Fruit fly (Drosophila melanogaster) whole organism, prepupa: ENCODE measurements around the gene Cand1.

Source experiments
- CG15336 ChIP-seq: fragments of 200-800 bp; sonication (Bioruptor generic); IDR thresholded peaks from 2 replicates; pipeline ENCODE4 v1.3.6; 2022; ENCODE audit warnings: missing biosample characterization, missing genetic modification characterization
- dsx ChIP-seq: fragments of 200-800 bp; optimal IDR thresholded peaks from 3 replicates; lab custom pipeline; 2019; ENCODE audit warnings: missing biosample characterization, mild to moderate bottlenecking, missing genetic modification characterization, moderate library complexity; ENCODE audit not compliant: poor library complexity, severe bottlenecking
- esn ChIP-seq: fragments of 200-800 bp; sonication (Bioruptor generic); optimal IDR thresholded peaks from 2 replicates; lab custom pipeline; 2016; ENCODE audit warnings: missing biosample characterization, mild to moderate bottlenecking, missing genetic modification characterization, moderate library complexity
- svp ChIP-seq: fragments of 200-800 bp; sonication (Bioruptor generic); peaks from one replicate; lab custom pipeline; 2016; ENCODE audit warnings: missing biosample characterization, missing genetic modification characterization

DNA sequence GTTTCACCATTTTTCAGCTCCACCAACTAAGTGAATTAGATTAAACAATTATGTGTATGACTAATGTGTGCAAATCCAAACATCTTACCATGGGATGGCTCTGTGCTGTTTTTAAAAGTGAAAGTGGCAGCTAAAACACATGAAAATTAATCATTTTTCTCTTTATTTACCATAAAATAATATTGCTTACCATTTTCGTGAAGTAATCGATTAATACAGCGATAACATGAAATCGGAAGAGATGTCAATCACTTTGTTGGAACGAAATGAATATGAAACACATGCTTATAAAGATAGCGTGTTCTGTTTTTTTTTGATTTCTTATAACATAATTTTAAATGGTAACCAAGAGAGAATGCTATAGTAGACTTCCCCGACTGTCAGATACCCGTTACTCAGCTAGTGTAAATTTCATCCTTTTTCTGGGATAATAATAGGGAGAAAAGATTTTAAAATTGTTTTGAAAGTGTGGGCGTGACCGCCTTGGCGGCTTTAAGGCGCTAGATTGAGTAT, 41.4 kb upstream of the Cand1 start:
- no peak for TF ChIP-seq CG15336 (GFP tag; lab: Robert Waterston, UW)
- no peak for TF ChIP-seq svp (GFP tag; lab: Kevin White, UChicago)
- no peak for TF ChIP-seq esn (GFP tag; lab: Kevin White, UChicago)
- no peak for TF ChIP-seq dsx (GFP tag; lab: Kevin White, UChicago)
